Worm (Caenorhabditis elegans) whole organism, L4/young adult: ENCODE measurements around the gene srr-1.

ENCODE experiments used
- W03F9.2 ChIP-seq: fragments of 150-350 bp; optimal IDR thresholded peaks from 2 replicates; lab custom pipeline; 2014; ENCODE audit warnings: missing biosample characterization, missing genetic modification characterization
- dao-5 ChIP-seq: sonication (generic microtip); optimal IDR thresholded peaks from 2 replicates; lab custom pipeline; 2016; ENCODE audit warnings: missing genotype, missing genetic modification characterization, moderate library complexity, missing compliant biosample characterization
- him-1 ChIP-seq: sonication (generic microtip); optimal IDR thresholded peaks from 2 replicates; lab custom pipeline; 2016; ENCODE audit warnings: missing genotype, missing genetic modification reagents, missing genetic modification characterization, missing compliant biosample characterization

srr-1 gene

DNA sequence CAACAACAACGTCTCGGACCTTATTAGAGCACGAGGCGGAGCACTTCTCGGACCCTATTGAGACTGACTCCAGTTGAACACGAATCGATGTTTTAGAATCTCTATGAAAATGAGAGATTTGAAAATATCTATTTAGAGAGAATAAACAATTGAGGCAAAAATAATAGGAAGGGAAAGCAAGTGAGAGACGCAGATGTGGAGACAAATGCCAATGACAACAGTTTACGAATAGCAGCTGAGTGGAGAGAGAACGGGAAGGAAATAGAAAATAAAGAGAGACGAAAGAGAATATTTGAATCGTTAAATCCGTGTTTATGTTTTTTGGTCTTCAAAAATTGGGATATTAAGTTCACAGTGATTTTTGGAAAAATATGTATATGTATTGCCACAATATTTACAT lies 43.7 kb downstream of the srr-1 start:
- TF ChIP-seq W03F9.2 (no peak), dao-5 (tag; lab: Kevin White, UChicago) (no peak), him-1 (tag; lab: Kevin White, UChicago) (no peak)

DNA sequence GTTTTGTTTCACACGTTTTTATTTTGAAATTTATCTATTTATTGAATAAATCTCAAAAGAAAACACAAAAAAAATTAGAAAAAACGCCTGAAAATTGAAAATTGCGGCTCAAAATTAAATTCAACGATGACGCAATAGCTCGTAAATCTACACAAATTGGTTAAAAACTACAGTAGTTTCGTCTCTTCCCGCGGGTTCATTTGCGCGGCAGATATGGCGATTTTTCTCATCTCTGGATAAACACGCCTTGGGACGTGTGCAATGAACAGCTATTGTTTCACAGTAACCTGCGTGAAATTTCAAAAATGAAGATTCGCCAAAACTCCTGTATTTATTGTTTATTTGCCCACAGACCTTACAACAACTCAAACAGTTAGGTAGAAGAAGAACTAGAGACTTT lies 44.3 kb downstream of the srr-1 start:
- TF ChIP-seq him-1 (tag; lab: Kevin White, UChicago), result no peak
- TF ChIP-seq W03F9.2, result no peak
- TF ChIP-seq dao-5 (tag; lab: Kevin White, UChicago), result no peak

DNA sequence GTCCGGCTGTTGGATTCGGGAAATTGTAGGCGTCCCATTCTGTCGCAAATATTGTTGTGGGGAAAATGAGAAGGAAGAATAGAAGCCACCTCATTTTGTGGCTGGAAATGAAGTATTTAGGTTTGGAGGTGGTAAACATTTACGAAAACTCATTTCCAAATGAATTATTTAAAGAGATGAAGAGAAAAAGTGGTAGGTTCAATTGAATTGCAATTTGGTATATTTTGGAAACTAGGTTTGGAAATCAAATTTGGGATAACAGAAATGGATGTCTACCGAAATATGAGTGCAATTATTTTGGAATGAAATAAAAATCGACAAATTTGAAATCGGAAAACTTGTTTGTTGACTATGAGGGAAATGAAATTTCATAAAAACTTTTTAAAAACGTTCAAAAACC lies 44.7 kb downstream of the srr-1 start, which contains the start of gene F15B9.10:
Gene F15B9.10 (minus strand): TSS at position 101 of the 400 bp plus-strand sequence.
- TF ChIP-seq him-1 (tag; lab: Kevin White, UChicago), result no peak

DNA sequence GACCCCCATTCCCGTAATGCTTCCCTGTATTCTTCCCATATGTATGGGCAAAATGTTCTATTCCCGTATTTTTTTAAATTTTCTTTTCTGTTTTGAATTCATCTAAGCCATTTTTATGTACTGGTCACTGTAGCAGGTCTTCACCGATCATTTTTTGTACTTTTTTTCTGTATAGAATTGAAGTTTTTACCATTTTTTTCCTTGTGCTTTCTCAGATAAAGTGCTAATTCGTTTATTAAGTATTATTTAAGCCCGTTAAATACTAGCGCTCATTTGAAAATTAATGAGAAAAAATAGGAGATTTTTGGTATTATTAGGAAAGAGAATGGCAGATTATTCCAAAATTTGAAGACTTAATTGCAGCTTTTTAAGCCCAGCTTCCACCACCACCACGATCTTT lies 46.8 kb downstream of the srr-1 start:
- no peak for TF ChIP-seq him-1 (tag; lab: Kevin White, UChicago)
- no peak for TF ChIP-seq dao-5 (tag; lab: Kevin White, UChicago)
- TF ChIP-seq W03F9.2, result no peak

DNA sequence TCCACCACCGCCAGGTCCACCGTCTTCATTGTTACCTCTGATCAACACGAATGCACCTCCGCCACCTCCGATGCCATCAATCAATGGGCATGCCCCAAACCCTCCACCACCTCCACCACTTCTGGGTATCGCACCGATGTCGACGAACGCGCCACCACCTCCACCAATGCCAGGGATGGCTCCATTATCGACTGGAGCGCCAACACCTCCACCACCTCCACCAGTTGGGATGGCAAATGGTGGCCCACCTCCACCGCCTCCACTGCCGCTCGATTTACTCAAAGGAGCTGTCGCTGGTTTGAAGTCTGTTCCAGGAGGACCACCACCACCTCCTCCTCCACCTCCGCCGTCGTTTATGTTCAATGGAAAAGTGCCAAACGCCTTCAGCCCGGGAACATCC lies 49.2 kb downstream of the srr-1 start:
- TF ChIP-seq dao-5 (tag; lab: Kevin White, UChicago), result no peak
- no peak for TF ChIP-seq him-1 (tag; lab: Kevin White, UChicago)
- TF ChIP-seq W03F9.2, result no peak

ce11 chrV:13003378-13003777 lies 50.2 kb downstream of the srr-1 start:
- TF ChIP-seq him-1 (tag; lab: Kevin White, UChicago) (peak; percentile 72), W03F9.2 (no peak), dao-5 (tag; lab: Kevin White, UChicago) (peak; percentile 72)

ce11 chrV:13002070-13002469 lies 51.5 kb downstream of the srr-1 start, which contains the start of gene inft-2:
inft-2 (plus strand) TSS chrV:13002317.
- TF ChIP-seq W03F9.2 (no peak), dao-5 (tag; lab: Kevin White, UChicago) (no peak), him-1 (tag; lab: Kevin White, UChicago) (no peak)

- TF ChIP-seq dao-5 (tag; lab: Kevin White, UChicago), result no peak
- no peak for TF ChIP-seq W03F9.2
- TF ChIP-seq him-1 (tag; lab: Kevin White, UChicago), result no peak
These were observed 53.5 kb downstream of the srr-1 start for ce11 chrV:13000068-13000467.
